Fruit fly (Drosophila melanogaster) Kc167 (cell line): ENCODE results near the gene CG14818.

ENCODE experiments used
- Myc ChIP-seq: fragments of >200 bp; optimal IDR thresholded peaks from 2 replicates; lab custom pipeline; 2017; ENCODE audit warnings: missing external identifiers
- Sin3A ChIP-seq: fragments of >200 bp; optimal IDR thresholded peaks from 2 replicates; lab custom pipeline; 2018; ENCODE audit warnings: missing external identifiers
- h ChIP-seq: fragments of >200 bp; optimal IDR thresholded peaks from 3 replicates; lab custom pipeline; 2018; ENCODE audit warnings: missing external identifiers
- insv ChIP-seq: fragments of >200 bp; optimal IDR thresholded peaks from 3 replicates; lab custom pipeline; 2018; ENCODE audit warnings: missing external identifiers
- psq ChIP-seq: fragments of >200 bp; optimal IDR thresholded peaks from 2 replicates; lab custom pipeline; 2017; ENCODE audit warnings: missing external identifiers
- ttk ChIP-seq: sonication (Bioruptor generic); optimal IDR thresholded peaks from 2 replicates; lab custom pipeline; 2017; ENCODE audit warnings: missing external identifiers

dm6 chrX:1879606-1880110 is at the start of gene CG14818:
- TF ChIP-seq Sin3A (lab: Kevin White, UChicago), result no peak
- TF ChIP-seq Myc (lab: Kevin White, UChicago), result no peak
- TF ChIP-seq psq (lab: Kevin White, UChicago), result no peak
- TF ChIP-seq ttk (lab: Kevin White, UChicago), result no peak
- no peak for TF ChIP-seq h (lab: Kevin White, UChicago)
- no peak for TF ChIP-seq insv (lab: Kevin White, UChicago)
